Worm (Caenorhabditis elegans) whole organism, L1 larva: ENCODE results near the gene F46F5.15.

Source experiments
- C34B4.2 ChIP-seq: sonication (generic microtip); optimal IDR thresholded peaks from 2 replicates; lab custom pipeline; 2017; ENCODE audit warnings: mild to moderate bottlenecking, missing genetic modification characterization, missing compliant biosample characterization
- Y116A8C.19 ChIP-seq: sonication (generic microtip); optimal IDR thresholded peaks from 2 replicates; lab custom pipeline; 2016; ENCODE audit warnings: missing compliant biosample characterization, missing genetic modification characterization, borderline replicate concordance
- aha-1 ChIP-seq: fragments of 150-350 bp; optimal IDR thresholded peaks from 2 replicates; lab custom pipeline; 2014; ENCODE audit warnings: missing biosample characterization, missing genetic modification characterization
- alr-1 ChIP-seq: fragments of 200-800 bp; sonication (Bioruptor generic); optimal IDR thresholded peaks from 2 replicates; lab custom pipeline; 2018; ENCODE audit warnings: borderline replicate concordance, mild to moderate bottlenecking, missing genetic modification characterization, missing compliant biosample characterization
- ama-1 ChIP-seq: fragments of 150-350 bp; optimal IDR thresholded peaks from 2 replicates; lab custom pipeline; 2014
- ceh-63 ChIP-seq: fragments of 200-800 bp; sonication (Bioruptor generic); optimal IDR thresholded peaks from 2 replicates; lab custom pipeline; 2018; ENCODE audit warnings: mild to moderate bottlenecking, missing genetic modification characterization, missing compliant biosample characterization
- ceh-8 ChIP-seq: fragments of 200-800 bp; sonication (Bioruptor generic); optimal IDR thresholded peaks from 2 replicates; lab custom pipeline; 2018; ENCODE audit warnings: mild to moderate bottlenecking, missing genetic modification characterization, moderate library complexity, missing compliant biosample characterization
- ceh-88 ChIP-seq: fragments of 200-800 bp; sonication (Bioruptor generic); IDR thresholded peaks from 2 replicates; pipeline ENCODE4 v1.3.6; 2022; ENCODE audit warnings: missing genetic modification characterization, missing compliant biosample characterization
- dpl-1 ChIP-seq, 3 experiments: fragments of 150-350 bp in 2 of 3; sonication (generic microtip) in 1 of 3; optimal IDR thresholded peaks; 2 replicates each; lab custom pipeline; 2014 to 2017; ENCODE audit warnings: missing biosample characterization in 3 of 3, missing genetic modification characterization in 3 of 3, missing genetic modification reagents in 3 of 3
- efl-1 ChIP-seq, 4 experiments: fragments of 150-350 bp; optimal IDR thresholded peaks in 3 of 4; peaks in 1 of 4; 1 replicate in 1 of 4; 2 replicates in 3 of 4; lab custom pipeline; 2014; ENCODE audit warnings: missing biosample characterization in 2 of 4, missing genetic modification characterization in 2 of 4, missing genetic modification reagents in 2 of 4
- elt-2 ChIP-seq: sonication (generic microtip); optimal IDR thresholded peaks from 2 replicates; lab custom pipeline; 2016; ENCODE audit warnings: missing genetic modification characterization, mild to moderate bottlenecking, inconsistent platforms, missing compliant biosample characterization, missing genetic modification reagents
- elt-3 ChIP-seq, 6 experiments: fragments of 150-350 bp in 1 of 6; sonication (generic microtip); optimal IDR thresholded peaks; 2 replicates each; lab custom pipeline; 2017 to 2018; ENCODE audit warnings: missing biosample characterization in 6 of 6, missing genetic modification characterization in 6 of 6, inconsistent platforms in 1 of 6
- fos-1 ChIP-seq: fragments of 150-350 bp; optimal IDR thresholded peaks from 2 replicates; lab custom pipeline; 2014; ENCODE audit warnings: missing biosample characterization, missing genetic modification characterization
- hpl-2 ChIP-seq: fragments of 150-350 bp; optimal IDR thresholded peaks from 2 replicates; lab custom pipeline; 2014; ENCODE audit warnings: missing biosample characterization, missing genetic modification reagents, missing genetic modification characterization
- irx-1 ChIP-seq: sonication (generic microtip); optimal IDR thresholded peaks from 2 replicates; lab custom pipeline; 2016; ENCODE audit warnings: missing genetic modification characterization, missing compliant biosample characterization
- jun-1 ChIP-seq: fragments of 150-350 bp; optimal IDR thresholded peaks from 2 replicates; lab custom pipeline; 2014; ENCODE audit warnings: missing biosample characterization, missing genetic modification reagents, missing genetic modification characterization
- lin-13 ChIP-seq: fragments of 150-350 bp; optimal IDR thresholded peaks from 2 replicates; lab custom pipeline; 2014; ENCODE audit warnings: missing biosample characterization, missing genetic modification reagents, missing genetic modification characterization
- lin-35 ChIP-seq, 2 experiments: fragments of 150-350 bp; optimal IDR thresholded peaks; 2 replicates each; lab custom pipeline; 2014; ENCODE audit warnings: missing biosample characterization in 2 of 2, missing genetic modification characterization in 2 of 2, missing genetic modification reagents in 2 of 2
- mab-9 ChIP-seq: fragments of 200-800 bp; sonication (Bioruptor generic); IDR thresholded peaks from 2 replicates; pipeline ENCODE4 v1.3.6; 2022; ENCODE audit warnings: missing genetic modification reagents, missing genetic modification characterization, missing compliant biosample characterization
- mdl-1 ChIP-seq, 2 experiments: fragments of 150-350 bp; optimal IDR thresholded peaks; 2 replicates each; lab custom pipeline; 2014 to 2017; ENCODE audit warnings: missing biosample characterization in 2 of 2, missing genetic modification characterization in 2 of 2, inconsistent platforms in 1 of 2
- mep-1 ChIP-seq: fragments of 150-350 bp; optimal IDR thresholded peaks from 2 replicates; lab custom pipeline; 2014; ENCODE audit warnings: missing biosample characterization, missing genetic modification characterization
- nhr-20 ChIP-seq: sonication (generic microtip); optimal IDR thresholded peaks from 2 replicates; lab custom pipeline; 2016; ENCODE audit warnings: mild to moderate bottlenecking, missing genetic modification characterization, missing compliant biosample characterization
- nhr-71 ChIP-seq: sonication (generic microtip); optimal IDR thresholded peaks from 2 replicates; lab custom pipeline; 2016; ENCODE audit warnings: mild to moderate bottlenecking, missing genetic modification characterization, moderate library complexity, missing compliant biosample characterization
- nhr-84 ChIP-seq: sonication (generic microtip); optimal IDR thresholded peaks from 2 replicates; lab custom pipeline; 2017; ENCODE audit warnings: missing biosample characterization, missing genetic modification characterization
- nhr-85 ChIP-seq: sonication (generic microtip); peaks from one replicate; lab custom pipeline; 2016; ENCODE audit warnings: missing genetic modification characterization, inconsistent platforms, missing compliant biosample characterization
- pag-3 ChIP-seq: sonication (generic microtip); optimal IDR thresholded peaks from 2 replicates; lab custom pipeline; 2017; ENCODE audit warnings: missing genetic modification characterization, mild to moderate bottlenecking, missing compliant biosample characterization, antibody characterized with exemption, borderline replicate concordance; ENCODE audit not compliant: insufficient read depth
- pax-3 ChIP-seq: fragments of 200-800 bp; sonication (Bioruptor generic); optimal IDR thresholded peaks from 2 replicates; lab custom pipeline; 2018; ENCODE audit warnings: mild to moderate bottlenecking, missing genetic modification characterization, moderate library complexity, missing compliant biosample characterization
- skn-1 ChIP-seq: fragments of 150-350 bp; optimal IDR thresholded peaks from 2 replicates; lab custom pipeline; 2014; ENCODE audit warnings: missing biosample characterization, missing genetic modification characterization
- swsn-7 ChIP-seq: sonication (generic microtip); optimal IDR thresholded peaks from 2 replicates; lab custom pipeline; 2016; ENCODE audit warnings: missing genetic modification characterization, missing compliant biosample characterization
- tlp-1 ChIP-seq: fragments of 150-350 bp; optimal IDR thresholded peaks from 2 replicates; lab custom pipeline; 2014; ENCODE audit warnings: missing biosample characterization, missing genetic modification characterization
- unc-30 ChIP-seq: sonication (generic microtip); optimal IDR thresholded peaks from 2 replicates; lab custom pipeline; 2017; ENCODE audit warnings: missing biosample characterization, missing genetic modification characterization
- unc-62 ChIP-seq: fragments of 150-350 bp; optimal IDR thresholded peaks from 2 replicates; lab custom pipeline; 2014; ENCODE audit warnings: missing biosample characterization, missing genetic modification reagents, missing genetic modification characterization
- xbp-1 ChIP-seq: sonication (generic microtip); optimal IDR thresholded peaks from 2 replicates; lab custom pipeline; 2016; ENCODE audit warnings: missing genetic modification characterization, missing compliant biosample characterization
- zag-1 ChIP-seq: fragments of 150-350 bp; optimal IDR thresholded peaks from 2 replicates; lab custom pipeline; 2014; ENCODE audit warnings: missing biosample characterization, missing genetic modification characterization
- ztf-11 ChIP-seq, 2 experiments: sonication (generic microtip); optimal IDR thresholded peaks; 2 replicates each; lab custom pipeline; 2016 to 2017; ENCODE audit warnings: missing genetic modification characterization in 2 of 2, missing biosample characterization in 1 of 2, missing compliant biosample characterization in 1 of 2

The F46F5.15 gene

ce11 chrII:803009-803408, 14.8 kb downstream of the F46F5.15 start, which contains the start of gene F46F5.13:
TSS of gene F46F5.13 (plus strand) at chrII:803309.
- no peak for TF ChIP-seq unc-30 (tag; lab: Kevin White, UChicago)
- no peak for TF ChIP-seq nhr-85
- TF ChIP-seq nhr-71 (tag; lab: Kevin White, UChicago), result no peak
- no peak for TF ChIP-seq ama-1 (lab: Kevin White, UChicago)

- TF ChIP-seq ceh-8 (GFP tag; lab: Kevin White, UChicago), result no peak
- no peak for TF ChIP-seq xbp-1 (tag; lab: Kevin White, UChicago)
- TF ChIP-seq nhr-20, result no peak
- no peak for TF ChIP-seq irx-1 (tag; lab: Kevin White, UChicago)
- no peak for TF ChIP-seq nhr-84 (tag; lab: Kevin White, UChicago)
- no peak for TF ChIP-seq C34B4.2 (tag; lab: Kevin White, UChicago)
- TF ChIP-seq unc-30 (tag; lab: Kevin White, UChicago), result no peak
- TF ChIP-seq swsn-7 (tag; lab: Kevin White, UChicago), result no peak
- no peak for TF ChIP-seq skn-1 (tag; lab: Kevin White, UChicago)
- no peak for TF ChIP-seq aha-1 (tag; lab: Kevin White, UChicago)
These were observed 20.2 kb downstream of the F46F5.15 start, which contains the start of gene F46F5.11 for ce11 chrII:808457-808856. TSS of gene F46F5.11 (plus strand) at chrII:808757.

ce11 chrII:812917-813316, 24.7 kb downstream of the F46F5.15 start, which contains the start of gene F46F5.5:
TSS of gene F46F5.5 (minus strand) at chrII:813017.
- TF ChIP-seq dpl-1 (GFP tag; optimal IDR thresholded peaks at IDR 0.05; lab: Kevin White, UChicago), result no peak

ce11 chrII:814737-815136, 26.5 kb downstream of the F46F5.15 start, which contains the start of gene msrp-3:
TSS of gene msrp-3 (minus strand) at chrII:814837.
- TF ChIP-seq mab-9 (GFP tag; lab: Robert Waterston, UW), result no peak
- no peak for TF ChIP-seq tlp-1 (tag; lab: Kevin White, UChicago)
- no peak for TF ChIP-seq dpl-1 (GFP tag; optimal IDR thresholded peaks at IDR 0.05; lab: Kevin White, UChicago)
- no peak for TF ChIP-seq jun-1 (tag; lab: Kevin White, UChicago)

- TF ChIP-seq elt-2 (no peak), zag-1 (tag; lab: Kevin White, UChicago) (no peak), swsn-7 (tag; lab: Kevin White, UChicago) (no peak), efl-1 (optimal IDR thresholded peaks at IDR 0.05; lab: Kevin White, UChicago) (no peak), efl-1 (GFP tag; optimal IDR thresholded peaks at IDR 0.05 in 1 of 2; lab: Kevin White, UChicago) (no peak), pag-3 (tag; lab: Kevin White, UChicago) (no peak), mdl-1 (tag; optimal IDR thresholded peaks at IDR 0.05; lab: Kevin White, UChicago) (no peak)
These were observed 32.3 kb downstream of the F46F5.15 start, which contains the start of gene F46F5.7 for ce11 chrII:820519-820918. TSS of gene F46F5.7 (minus strand) at chrII:820619.

ce11 chrII:821514-821913, 33.3 kb downstream of the F46F5.15 start, which contains the start of gene F46F5.8:
TSS of gene F46F5.8 (minus strand) at chrII:821614.
- no peak for TF ChIP-seq ceh-88 (GFP tag; lab: Robert Waterston, UW)
- TF ChIP-seq fos-1 (tag; lab: Kevin White, UChicago), result no peak
- no peak for TF ChIP-seq C34B4.2 (tag; lab: Kevin White, UChicago)
- no peak for TF ChIP-seq efl-1 (optimal IDR thresholded peaks at IDR 0.05; lab: Kevin White, UChicago)
- no peak for TF ChIP-seq efl-1 (GFP tag; optimal IDR thresholded peaks at IDR 0.05 in 1 of 2; lab: Kevin White, UChicago)
- no peak for TF ChIP-seq alr-1 (tag; lab: Kevin White, UChicago)
- no peak for TF ChIP-seq lin-35 (GFP tag; optimal IDR thresholded peaks at IDR 0.05; lab: Kevin White, UChicago)
- TF ChIP-seq hpl-2 (GFP tag; lab: Kevin White, UChicago), result no peak
- TF ChIP-seq pax-3 (tag; lab: Kevin White, UChicago), result no peak
- no peak for TF ChIP-seq elt-3 (tag; optimal IDR thresholded peaks at IDR 0.05; lab: Kevin White, UChicago)
- no peak for TF ChIP-seq aha-1 (tag; lab: Kevin White, UChicago)
- TF ChIP-seq Y116A8C.19, result no peak
- no peak for TF ChIP-seq ceh-63 (GFP tag; lab: Kevin White, UChicago)
- no peak for TF ChIP-seq jun-1 (tag; lab: Kevin White, UChicago)
- TF ChIP-seq lin-13 (GFP tag; lab: Kevin White, UChicago), result no peak
- no peak for TF ChIP-seq ztf-11 (tag; optimal IDR thresholded peaks at IDR 0.05; lab: Kevin White, UChicago)
- no peak for TF ChIP-seq mep-1 (tag; lab: Kevin White, UChicago)
- TF ChIP-seq unc-62 (GFP tag; lab: Kevin White, UChicago), result no peak
